Worm (Caenorhabditis elegans): ENCODE results near the gene ebp-3.

The ebp-3 gene

ce11 chrV:18098387-18098786, 42.6 kb downstream of the ebp-3 start, which contains the start of gene par-4:
TSS of gene par-4 (plus strand) at chrV:18098687.
- TF ChIP-seq mdt-29 (GFP tag; IDR thresholded peaks at IDR 0.05) (no peak), T20F7.1 (GFP tag; optimal IDR thresholded peaks at IDR 0.05) (no peak), F44E2.7 (GFP tag; IDR thresholded peaks at IDR 0.05) (no peak), egl-27 (tag; optimal IDR thresholded peaks at IDR 0.05) (no peak), aly-2 (tag; optimal IDR thresholded peaks at IDR 0.05) (no peak), F10B5.3 (tag; optimal IDR thresholded peaks at IDR 0.05) (no peak), zfp-2 (tag; optimal IDR thresholded peaks at IDR 0.05) (no peak), nhr-41 (GFP tag; IDR thresholded peaks at IDR 0.05) (no peak), arid-1 (GFP tag; conservative IDR thresholded peaks at IDR 0.05) (no peak), ztf-7 (tag; optimal IDR thresholded peaks at IDR 0.05) (no peak), daf-12 (tag; optimal IDR thresholded peaks at IDR 0.05) (no peak), nhr-28 (tag; optimal IDR thresholded peaks at IDR 0.05) (no peak), spr-3 (GFP tag; optimal IDR thresholded peaks at IDR 0.05) (no peak)

DNA sequence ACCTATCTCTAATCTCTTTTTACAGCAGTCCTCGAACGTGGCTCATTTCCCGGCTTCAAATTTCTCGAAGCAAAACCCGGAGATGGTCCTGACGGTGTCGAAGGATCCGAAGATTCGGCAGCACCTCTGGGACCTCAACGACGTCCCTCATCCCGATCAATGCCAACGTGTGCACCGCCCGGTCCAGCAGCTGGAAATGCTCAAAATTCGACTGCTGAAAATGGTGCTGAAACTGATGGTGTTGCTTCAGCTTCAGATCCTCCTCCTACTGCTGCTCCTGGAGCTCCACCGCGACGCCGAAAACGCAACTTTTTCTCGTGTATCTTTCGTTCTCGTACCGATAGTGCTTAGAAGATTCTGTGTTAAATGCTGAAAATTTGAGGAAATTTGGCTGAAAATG, 50.3 kb downstream of the ebp-3 start:
- TF ChIP-seq ceh-32 (tag; optimal IDR thresholded peaks at IDR 0.05; ENCODE audit: poor library complexity): no peak
- no peak for TF ChIP-seq lin-13 (GFP tag; optimal IDR thresholded peaks at IDR 0.05)
- TF ChIP-seq aha-1 (tag): peak; percentile 72
- TF ChIP-seq mep-1 (tag; optimal IDR thresholded peaks at IDR 0.05): no peak
- TF ChIP-seq dmd-8 (GFP tag; IDR thresholded peaks at IDR 0.05): no peak
- TF ChIP-seq hif-1 (tag; optimal IDR thresholded peaks at IDR 0.05): no peak
- TF ChIP-seq set-16 (GFP tag; IDR thresholded peaks at IDR 0.05): peak; percentile 72
- no peak for TF ChIP-seq cey-2 (tag; optimal IDR thresholded peaks at IDR 0.05; ENCODE audit: borderline replicate concordance, insufficient read depth)
- 0 out of 2 replicates have a peak, but pooled peaks have one; percentile 22 for TF ChIP-seq egl-43 (GFP tag; IDR thresholded peaks at IDR 0.05)

- TF ChIP-seq hlh-11 (tag; optimal IDR thresholded peaks at IDR 0.05) (no peak), ztf-11 (tag; optimal IDR thresholded peaks at IDR 0.05) (no peak)
These were observed 52.2 kb downstream of the ebp-3 start, which contains the start of gene Y37H2A.1 for ce11 chrV:18107969-18108368. TSS of gene Y37H2A.1 (plus strand) at chrV:18108269.

DNA sequence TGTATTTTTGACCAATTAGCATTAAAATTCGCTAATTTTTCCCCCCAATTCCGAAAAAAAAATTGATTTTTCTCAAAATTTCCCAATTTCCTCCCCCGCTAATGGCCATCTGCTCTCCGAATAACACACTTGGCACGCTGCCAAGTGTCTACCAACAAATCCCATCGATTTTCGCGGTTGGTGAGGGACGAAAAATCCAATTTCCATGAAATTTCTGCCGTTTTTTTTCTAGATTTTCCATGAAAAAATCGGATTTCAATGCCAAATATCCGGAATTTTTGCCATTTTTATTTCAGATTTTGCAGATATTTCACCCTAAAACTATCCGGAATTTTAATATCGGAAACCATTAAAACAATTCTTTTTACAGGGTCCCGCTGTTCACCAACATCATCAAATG, 53.7 kb downstream of the ebp-3 start:
- TF ChIP-seq sdz-12 (GFP tag; optimal IDR thresholded peaks at IDR 0.05): no peak
- TF ChIP-seq unc-62 (GFP tag; optimal IDR thresholded peaks at IDR 0.05 in 1 of 2): peak in 1 of 2 experiments; percentile 97
- TF ChIP-seq unc-62 (tag; optimal IDR thresholded peaks at IDR 0.05): no peak
- TF ChIP-seq mxl-3 (GFP tag; optimal IDR thresholded peaks at IDR 0.05): no peak
